Fruit fly (Drosophila melanogaster) S2 (cell line): Measurements from ENCODE around the gene Roc1b.

Experiments used
- CG8478 ChIP-seq: fragments of >200 bp; optimal IDR thresholded peaks from 2 replicates; lab custom pipeline; 2018
- CTCF ChIP-seq, 2 experiments: fragments of >200 bp; optimal IDR thresholded peaks; 2 replicates each; lab custom pipeline; 2018

dm6 chr3L:377222-378071, 19.7 kb downstream of the Roc1b start:
- TF ChIP-seq CTCF (optimal IDR thresholded peaks at IDR 0.05; lab: Kevin White, UChicago) (no peak), CG8478 (no peak)
